Worm (Caenorhabditis elegans): ENCODE results near the gene nhr-195.

Gene nhr-195

DNA sequence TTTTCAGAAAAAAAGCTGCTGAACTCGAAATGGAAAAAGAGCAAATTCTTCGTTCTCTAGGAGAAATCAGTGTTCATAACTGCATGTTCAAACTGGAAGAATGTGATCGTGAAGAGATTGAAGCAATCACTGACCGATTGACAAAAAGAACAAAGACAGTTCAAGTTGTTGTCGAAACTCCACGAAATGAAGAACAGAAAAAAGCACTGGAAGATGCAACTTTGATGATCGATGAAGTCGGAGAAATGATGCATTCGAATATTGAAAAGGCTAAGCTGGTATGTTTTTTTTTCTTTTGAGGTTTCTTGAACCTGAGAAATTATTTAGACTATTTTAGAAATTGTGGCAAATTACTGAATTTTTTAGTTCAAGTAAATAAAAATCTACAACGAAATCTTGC lies 33.7 kb downstream of the nhr-195 start:
- TF ChIP-seq ceh-27 (GFP tag; optimal IDR thresholded peaks at IDR 0.05), result no peak
- 0 out of 2 replicates have a peak, but pooled peaks have one; percentile 21 for TF ChIP-seq madf-3 (GFP tag; IDR thresholded peaks at IDR 0.05)
- TF ChIP-seq ama-1 (optimal IDR thresholded peaks at IDR 0.05), result peak; percentile 11
- TF ChIP-seq ama-1 (GFP tag; optimal IDR thresholded peaks at IDR 0.05), result no peak

DNA sequence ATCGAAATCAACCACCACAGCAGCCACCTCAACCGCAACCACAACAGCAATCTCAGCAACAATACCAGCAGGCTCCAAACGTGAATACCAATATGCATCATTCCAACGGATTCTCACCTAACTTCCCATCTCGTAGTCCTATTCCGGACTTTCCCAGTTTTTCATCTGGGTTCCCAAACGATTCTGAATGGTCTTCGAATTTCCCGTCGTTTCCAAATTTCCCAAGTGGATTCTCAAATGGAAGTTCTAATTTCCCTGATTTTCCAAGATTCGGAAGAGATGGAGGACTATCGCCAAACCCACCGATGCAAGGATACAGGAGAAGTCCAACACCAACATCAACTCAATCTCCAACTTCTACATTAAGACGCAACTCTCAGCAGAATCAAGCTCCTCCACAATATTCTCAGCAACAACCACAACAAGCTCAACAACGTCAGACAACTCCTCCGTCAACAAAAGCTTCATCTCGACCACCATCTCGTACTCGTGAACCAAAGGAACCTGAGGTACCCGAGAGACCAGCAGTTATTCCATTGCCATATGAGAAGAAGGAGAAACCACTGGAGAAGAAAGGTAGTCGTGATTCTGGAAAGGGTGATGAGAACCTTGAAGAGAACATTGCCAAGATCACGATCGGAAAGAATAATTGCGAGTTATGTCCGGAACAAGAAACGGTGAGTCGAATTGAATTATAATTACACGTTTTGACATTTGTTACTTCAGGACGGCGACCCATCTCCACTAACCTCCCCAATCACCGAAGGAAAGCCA lies 34.5 kb downstream of the nhr-195 start:
- peak; percentile 65 for TF ChIP-seq ama-1 (optimal IDR thresholded peaks at IDR 0.05)
- no peak for TF ChIP-seq ama-1 (GFP tag; optimal IDR thresholded peaks at IDR 0.05)
- TF ChIP-seq pbrm-1 (GFP tag; IDR thresholded peaks at IDR 0.05), result 0 out of 2 replicates have a peak, but pooled peaks have one; percentile 9
- no peak for TF ChIP-seq lin-35 (GFP tag; optimal IDR thresholded peaks at IDR 0.05)

DNA sequence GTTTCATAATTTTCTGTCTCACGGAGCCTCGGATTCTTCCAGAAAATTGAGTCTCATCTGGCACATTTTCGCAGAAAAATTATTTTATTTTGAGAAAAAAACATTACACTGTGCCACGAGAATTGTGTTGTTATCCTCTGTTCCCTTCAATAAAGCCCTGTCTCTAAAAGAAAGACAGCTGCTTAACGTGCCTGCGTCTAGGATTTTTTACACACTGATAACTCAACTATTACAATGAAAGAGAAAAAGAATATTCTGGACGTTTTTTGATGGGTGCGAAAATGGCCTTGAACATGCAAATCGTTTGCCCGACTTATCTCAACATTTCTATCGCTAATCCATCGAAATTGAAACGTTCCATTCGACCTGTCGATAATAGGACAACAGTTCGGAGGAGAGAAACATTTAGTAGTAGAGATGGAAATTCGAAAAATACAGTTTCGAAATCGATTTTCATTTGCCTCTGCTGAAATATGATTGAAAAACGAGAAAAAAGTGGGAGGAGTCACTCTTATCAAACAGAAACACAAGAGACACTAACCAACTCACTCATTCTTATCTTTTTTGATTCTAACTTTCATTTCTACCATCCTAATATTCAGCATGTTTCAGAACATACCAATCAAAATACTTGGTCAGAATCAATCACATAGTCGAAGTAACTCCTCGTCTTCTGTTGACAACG lies 35.2 kb downstream of the nhr-195 start:
- no peak for TF ChIP-seq mcd-1 (GFP tag; IDR thresholded peaks at IDR 0.05)
- TF ChIP-seq him-1 (tag; optimal IDR thresholded peaks at IDR 0.05), result no peak
- TF ChIP-seq egl-44 (GFP tag; IDR thresholded peaks at IDR 0.05), result no peak
- TF ChIP-seq let-607 (tag; optimal IDR thresholded peaks at IDR 0.05), result no peak
- TF ChIP-seq ceh-40 (GFP tag; IDR thresholded peaks at IDR 0.05), result 0 out of 2 replicates have a peak, but pooled peaks have one; percentile 31
- TF ChIP-seq snpc-1.1 (tag; optimal IDR thresholded peaks at IDR 0.05; ENCODE audit: insufficient read depth), result no peak
- no peak for TF ChIP-seq rec-8 (tag; optimal IDR thresholded peaks at IDR 0.05)
- TF ChIP-seq snpc-1.3 (tag; optimal IDR thresholded peaks at IDR 0.05; ENCODE audit: insufficient read depth), result no peak
- no peak for TF ChIP-seq efl-1 (GFP tag; optimal IDR thresholded peaks at IDR 0.05)
- peak; percentile 29 for TF ChIP-seq nhr-80 (tag; optimal IDR thresholded peaks at IDR 0.05)
- TF ChIP-seq nfyb-1 (GFP tag; IDR thresholded peaks at IDR 0.05), result 0 out of 2 replicates have a peak, but pooled peaks have one; percentile 16
- TF ChIP-seq bed-1 (GFP tag; IDR thresholded peaks at IDR 0.05), result no peak
- TF ChIP-seq pha-4 (tag; optimal IDR thresholded peaks at IDR 0.05), result no peak
- no peak for TF ChIP-seq ztf-6 (GFP tag; IDR thresholded peaks at IDR 0.05)
- TF ChIP-seq hsf-1 (GFP tag; IDR thresholded peaks at IDR 0.05), result 0 out of 2 replicates have a peak, but pooled peaks have one; percentile 61
- no peak for TF ChIP-seq F57A8.1 (GFP tag; optimal IDR thresholded peaks at IDR 0.05)
- 0 out of 2 replicates have a peak, but pooled peaks have one; percentile 28 for TF ChIP-seq pbrm-1 (GFP tag; IDR thresholded peaks at IDR 0.05)
- no peak for TF ChIP-seq nhr-90 (tag; optimal IDR thresholded peaks at IDR 0.05)
- TF ChIP-seq lin-40 (tag; optimal IDR thresholded peaks at IDR 0.05), result no peak
- no peak for TF ChIP-seq K12H6.12 (tag; optimal IDR thresholded peaks at IDR 0.05)
- no peak for TF ChIP-seq lsy-27 (tag; optimal IDR thresholded peaks at IDR 0.05; ENCODE audit: borderline replicate concordance, insufficient read depth)
- no peak for TF ChIP-seq ztf-28 (GFP tag; IDR thresholded peaks at IDR 0.05)
- no peak for TF ChIP-seq xnd-1 (tag; optimal IDR thresholded peaks at IDR 0.05)
- TF ChIP-seq ekl-4 (GFP tag; IDR thresholded peaks at IDR 0.05), result no peak
- TF ChIP-seq D2030.7 (GFP tag; IDR thresholded peaks at IDR 0.05), result no peak
- TF ChIP-seq F22D6.2 (tag; optimal IDR thresholded peaks at IDR 0.05), result no peak
- no peak for TF ChIP-seq K11D2.4 (GFP tag; IDR thresholded peaks at IDR 0.05)
- no peak for TF ChIP-seq unc-130 (GFP tag; optimal IDR thresholded peaks at IDR 0.05)
- no peak for TF ChIP-seq snpc-3.4 (tag; optimal IDR thresholded peaks at IDR 0.05)
- TF ChIP-seq madf-6 (GFP tag; IDR thresholded peaks at IDR 0.05), result no peak
- no peak for TF ChIP-seq tbx-9 (tag; optimal IDR thresholded peaks at IDR 0.05; ENCODE audit: borderline replicate concordance)
